Worm (Caenorhabditis elegans): ENCODE measurements around the gene mdt-22.
"Not testable (repeated sequence)": the region's sequence is repeated elsewhere in the genome, so short reads cannot be mapped to it uniquely, and the experiment has no call there.

DNA sequence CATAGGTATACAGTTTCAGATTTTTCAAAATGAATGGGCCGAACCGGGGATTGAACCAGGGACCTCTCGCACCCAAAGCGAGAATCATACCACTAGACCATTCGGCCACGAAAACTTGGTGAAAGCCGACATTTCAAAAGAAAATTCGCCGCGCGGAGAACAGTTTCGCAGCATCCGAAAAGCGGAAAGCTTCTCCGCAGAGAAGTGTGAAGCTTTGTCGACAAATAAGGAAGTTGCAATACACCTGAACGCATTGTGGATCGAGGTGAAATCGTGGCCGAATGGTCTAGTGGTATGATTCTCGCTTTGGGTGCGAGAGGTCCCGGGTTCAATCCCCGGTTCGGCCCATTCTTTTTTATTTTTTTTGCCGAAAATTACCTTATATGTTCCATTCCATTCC is 3.7 kb downstream of the mdt-22 start:
- TF ChIP-seq pha-4 (tag; optimal IDR thresholded peaks at IDR 0.05); Y95B8A.8 (GFP tag; IDR thresholded peaks at IDR 0.05); chd-7 (tag; optimal IDR thresholded peaks at IDR 0.05); ccch-3 (GFP tag; optimal IDR thresholded peaks at IDR 0.05); nhr-90 (tag; optimal IDR thresholded peaks at IDR 0.05); ztf-25 (GFP tag; IDR thresholded peaks at IDR 0.05): not testable (repeated sequence)
- TF ChIP-seq hmg-1.2 (GFP tag; IDR thresholded peaks at IDR 0.05), result peak; percentile 47
- TF ChIP-seq ztf-26 (tag; optimal IDR thresholded peaks at IDR 0.05), result peak; percentile 21
